Worm (Caenorhabditis elegans) whole organism, L3 larva: ENCODE measurements around the gene C05E11.7.

Experiments
- ama-1 ChIP-seq: fragments of 150-350 bp; optimal IDR thresholded peaks from 2 replicates; lab custom pipeline; 2018
- ceh-82 ChIP-seq: fragments of 150-350 bp; optimal IDR thresholded peaks from 2 replicates; lab custom pipeline; 2014; ENCODE audit warnings: missing biosample characterization, missing genetic modification characterization
- egl-5 ChIP-seq: fragments of 150-350 bp; optimal IDR thresholded peaks from 2 replicates; lab custom pipeline; 2017; ENCODE audit warnings: missing biosample characterization, missing genetic modification reagents, missing genetic modification characterization, inconsistent platforms
- snpc-4 ChIP-seq: fragments of 150-350 bp; optimal IDR thresholded peaks from 2 replicates; lab custom pipeline; 2014; ENCODE audit warnings: missing biosample characterization, missing genetic modification characterization

- TF ChIP-seq snpc-4 (tag; lab: Kevin White, UChicago) (no peak), ama-1 (lab: Kevin White, UChicago) (no peak), egl-5 (tag; lab: Kevin White, UChicago) (no peak), ceh-82 (no peak)
Observed at ce11 chrX:4623707-4624106, 38.2 kb upstream of the C05E11.7 start.
